Worm (Caenorhabditis elegans) whole organism, midembryonic: ENCODE data around the gene C35D10.17.

Experiments
- T22C8.4 ChIP-seq: fragments of 200-800 bp; sonication (Bioruptor generic); IDR thresholded peaks from 2 replicates; pipeline ENCODE4 v1.3.6; 2022; ENCODE audit warnings: missing genetic modification characterization, missing compliant biosample characterization
- cog-1 ChIP-seq: sonication (generic microtip); optimal IDR thresholded peaks from 2 replicates; lab custom pipeline; 2016; ENCODE audit warnings: missing genetic modification characterization, missing compliant biosample characterization
- flt-1 ChIP-seq: fragments of 200-800 bp; sonication (Bioruptor generic); IDR thresholded peaks from 2 replicates; pipeline ENCODE4 v1.3.6; 2022; ENCODE audit warnings: missing genetic modification characterization, missing compliant biosample characterization
- klf-2 ChIP-seq: fragments of 200-800 bp; sonication (Bioruptor generic); conservative IDR thresholded peaks from 2 replicates; pipeline ENCODE4 v1.3.6; 2022; ENCODE audit warnings: missing genetic modification reagents, missing genetic modification characterization, missing compliant biosample characterization
- med-1 ChIP-seq: sonication (generic microtip); optimal IDR thresholded peaks from 2 replicates; lab custom pipeline; 2017; ENCODE audit warnings: missing genetic modification characterization, mild to moderate bottlenecking, missing compliant biosample characterization, antibody characterized with exemption, missing genetic modification reagents; ENCODE audit not compliant: insufficient read depth
- ref-1 ChIP-seq: fragments of 200-800 bp; sonication (Bioruptor generic); conservative IDR thresholded peaks from 2 replicates; pipeline ENCODE4 v1.3.6; 2022; ENCODE audit warnings: missing genetic modification reagents, missing genetic modification characterization, missing compliant biosample characterization
- tab-1 ChIP-seq: fragments of 200-800 bp; sonication (Bioruptor generic); IDR thresholded peaks from 2 replicates; pipeline ENCODE4 v1.3.6; 2022; ENCODE audit warnings: missing genetic modification characterization, missing compliant biosample characterization
- ztf-23 ChIP-seq: fragments of 200-800 bp; sonication (Bioruptor generic); IDR thresholded peaks from 2 replicates; pipeline ENCODE4 v1.3.6; 2022; ENCODE audit warnings: missing genetic modification reagents, missing genetic modification characterization, missing compliant biosample characterization
- ztf-29 ChIP-seq: fragments of 200-800 bp; sonication (Bioruptor generic); IDR thresholded peaks from 2 replicates; pipeline ENCODE4 v1.3.6; 2022; ENCODE audit warnings: missing genetic modification reagents, missing genetic modification characterization, missing compliant biosample characterization

C35D10.17 gene

ce11 chrIII:4849739-4850138 is 17.1 kb upstream of the C35D10.17 start, which contains the start of gene nonu-1:
nonu-1 (minus strand) TSS chrIII:4849907.
- TF ChIP-seq cog-1 (no peak), flt-1 (GFP tag; lab: Robert Waterston, UW) (no peak), T22C8.4 (GFP tag; lab: Robert Waterston, UW) (no peak), ztf-29 (GFP tag; lab: Robert Waterston, UW) (no peak), klf-2 (GFP tag; lab: Robert Waterston, UW) (no peak), med-1 (GFP tag; lab: Kevin White, UChicago) (no peak), tab-1 (GFP tag; lab: Robert Waterston, UW) (no peak), ztf-23 (GFP tag; lab: Robert Waterston, UW) (no peak), ref-1 (GFP tag; lab: Robert Waterston, UW) (no peak)

ce11 chrIII:4850139-4850538 is 16.7 kb upstream of the C35D10.17 start, which contains the start of gene F26A1.1:
F26A1.1 (plus strand) TSS chrIII:4850507.
- TF ChIP-seq tab-1 (GFP tag; lab: Robert Waterston, UW) (no peak), ref-1 (GFP tag; lab: Robert Waterston, UW) (no peak), cog-1 (no peak), flt-1 (GFP tag; lab: Robert Waterston, UW) (no peak), klf-2 (GFP tag; lab: Robert Waterston, UW) (no peak), med-1 (GFP tag; lab: Kevin White, UChicago) (no peak), ztf-29 (GFP tag; lab: Robert Waterston, UW) (no peak), ztf-23 (GFP tag; lab: Robert Waterston, UW) (no peak), T22C8.4 (GFP tag; lab: Robert Waterston, UW) (no peak)

ce11 chrIII:4852025-4852424 is 14.8 kb upstream of the C35D10.17 start, which contains the start of gene ced-4:
ced-4 (plus strand) TSS chrIII:4852325.
- no peak for TF ChIP-seq tab-1 (GFP tag; lab: Robert Waterston, UW)
- no peak for TF ChIP-seq flt-1 (GFP tag; lab: Robert Waterston, UW)

- TF ChIP-seq ztf-23 (GFP tag; lab: Robert Waterston, UW), result no peak
- TF ChIP-seq klf-2 (GFP tag; lab: Robert Waterston, UW), result no peak
- TF ChIP-seq cog-1, result no peak
- no peak for TF ChIP-seq med-1 (GFP tag; lab: Kevin White, UChicago)
- TF ChIP-seq tab-1 (GFP tag; lab: Robert Waterston, UW), result no peak
- TF ChIP-seq T22C8.4 (GFP tag; lab: Robert Waterston, UW), result no peak
- no peak for TF ChIP-seq ztf-29 (GFP tag; lab: Robert Waterston, UW)
These were observed 11.9 kb upstream of the C35D10.17 start, which contains the start of gene C35D10.8 for ce11 chrIII:4854918-4855317. C35D10.8 (plus strand) TSS chrIII:4855218.

ce11 chrIII:4856109-4856508 is 10.8 kb upstream of the C35D10.17 start, which contains the start of gene C35D10.7:
C35D10.7 (plus strand) TSS chrIII:4856193.
- TF ChIP-seq klf-2 (GFP tag; lab: Robert Waterston, UW) (no peak), ztf-29 (GFP tag; lab: Robert Waterston, UW) (no peak), T22C8.4 (GFP tag; lab: Robert Waterston, UW) (no peak), med-1 (GFP tag; lab: Kevin White, UChicago) (no peak), cog-1 (no peak), ref-1 (GFP tag; lab: Robert Waterston, UW) (no peak), flt-1 (GFP tag; lab: Robert Waterston, UW) (no peak), tab-1 (GFP tag; lab: Robert Waterston, UW) (no peak)

- TF ChIP-seq T22C8.4 (GFP tag; lab: Robert Waterston, UW), result no peak
- no peak for TF ChIP-seq cog-1
- TF ChIP-seq med-1 (GFP tag; lab: Kevin White, UChicago), result no peak
These were observed 9.9 kb upstream of the C35D10.17 start for ce11 chrIII:4856992-4857391.

- TF ChIP-seq T22C8.4 (GFP tag; lab: Robert Waterston, UW) (no peak), ztf-29 (GFP tag; lab: Robert Waterston, UW) (no peak), cog-1 (no peak), tab-1 (GFP tag; lab: Robert Waterston, UW) (no peak), flt-1 (GFP tag; lab: Robert Waterston, UW) (no peak)
These were observed 7.8 kb upstream of the C35D10.17 start, which contains the start of gene C35D10.6 for ce11 chrIII:4859039-4859438. C35D10.6 (plus strand) TSS chrIII:4859339.

ce11 chrIII:4861744-4862401 is 5.0 kb upstream of the C35D10.17 start, which contains the start of the genes C35D10.10 and C35D10.5:
C35D10.10 (minus strand) TSS chrIII:4861794.
C35D10.5 (plus strand) TSS chrIII:4862351.
- TF ChIP-seq flt-1 (GFP tag; lab: Robert Waterston, UW) (no peak), klf-2 (GFP tag; lab: Robert Waterston, UW) (no peak), ztf-23 (GFP tag; lab: Robert Waterston, UW) (no peak), T22C8.4 (GFP tag; lab: Robert Waterston, UW) (no peak), med-1 (GFP tag; lab: Kevin White, UChicago) (no peak), cog-1 (no peak), tab-1 (GFP tag; lab: Robert Waterston, UW) (no peak), ztf-29 (GFP tag; lab: Robert Waterston, UW) (no peak), ref-1 (GFP tag; lab: Robert Waterston, UW) (no peak)

ce11 chrIII:4863127-4863526 is 3.7 kb upstream of the C35D10.17 start, which contains the start of gene coq-8:
coq-8 (plus strand) TSS chrIII:4863427.
- TF ChIP-seq klf-2 (GFP tag; lab: Robert Waterston, UW), result no peak
- TF ChIP-seq cog-1, result no peak
- TF ChIP-seq tab-1 (GFP tag; lab: Robert Waterston, UW), result no peak
- TF ChIP-seq T22C8.4 (GFP tag; lab: Robert Waterston, UW), result no peak
